Worm (Caenorhabditis elegans) whole organism, mixed stage, embryonic: ENCODE results near the gene cht-3.

Source experiments
- M03D4.4 ChIP-seq: sonication (generic microtip); optimal IDR thresholded peaks from 2 replicates; lab custom pipeline; 2017; ENCODE audit warnings: mild to moderate bottlenecking, missing genetic modification characterization, missing compliant biosample characterization
- bed-3 ChIP-seq: fragments of 200-800 bp; sonication (Bioruptor generic); optimal IDR thresholded peaks from 3 replicates; lab custom pipeline; 2018; ENCODE audit warnings: mild to moderate bottlenecking, missing genetic modification characterization, moderate library complexity, missing compliant biosample characterization
- blmp-1 ChIP-seq: fragments of 150-350 bp; optimal IDR thresholded peaks from 2 replicates; lab custom pipeline; 2014; ENCODE audit warnings: missing biosample characterization, missing genetic modification characterization
- ceh-39 ChIP-seq: fragments of 150-350 bp; optimal IDR thresholded peaks from 2 replicates; lab custom pipeline; 2014; ENCODE audit warnings: missing biosample characterization, missing genetic modification characterization
- ceh-43 ChIP-seq: fragments of 200-800 bp; sonication (Bioruptor generic); optimal IDR thresholded peaks from 2 replicates; lab custom pipeline; 2018; ENCODE audit warnings: mild to moderate bottlenecking, missing genetic modification characterization, moderate library complexity, missing compliant biosample characterization
- ceh-83 ChIP-seq: fragments of 200-800 bp; sonication (Bioruptor generic); optimal IDR thresholded peaks from 2 replicates; lab custom pipeline; 2018; ENCODE audit warnings: mild to moderate bottlenecking, missing genetic modification characterization, missing compliant biosample characterization
- drap-1 ChIP-seq: fragments of 200-800 bp; sonication (Bioruptor generic); optimal IDR thresholded peaks from 3 replicates; lab custom pipeline; 2018; ENCODE audit warnings: mild to moderate bottlenecking, missing genetic modification characterization, missing compliant biosample characterization
- elt-1 ChIP-seq: sonication (generic microtip); optimal IDR thresholded peaks from 2 replicates; lab custom pipeline; 2017; ENCODE audit warnings: missing genetic modification characterization, mild to moderate bottlenecking, missing compliant biosample characterization, antibody characterized with exemption, moderate library complexity, borderline replicate concordance; ENCODE audit not compliant: insufficient read depth
- elt-3 ChIP-seq: fragments of 150-350 bp; optimal IDR thresholded peaks from 2 replicates; lab custom pipeline; 2014; ENCODE audit warnings: missing biosample characterization, missing genetic modification characterization
- ham-2 ChIP-seq: fragments of 200-800 bp; sonication (Bioruptor generic); optimal IDR thresholded peaks from 2 replicates; lab custom pipeline; 2018; ENCODE audit warnings: mild to moderate bottlenecking, missing genetic modification characterization, missing compliant biosample characterization
- hlh-1 ChIP-seq: fragments of 150-350 bp; optimal IDR thresholded peaks from 2 replicates; lab custom pipeline; 2014; ENCODE audit warnings: missing biosample characterization, missing genetic modification reagents, missing genetic modification characterization
- lin-13 ChIP-seq: fragments of 150-350 bp; optimal IDR thresholded peaks from 2 replicates; lab custom pipeline; 2014; ENCODE audit warnings: missing biosample characterization, missing genetic modification characterization
- lin-32 ChIP-seq: fragments of 200-800 bp; sonication (Bioruptor generic); optimal IDR thresholded peaks from 2 replicates; lab custom pipeline; 2018; ENCODE audit warnings: mild to moderate bottlenecking, missing genetic modification characterization, missing compliant biosample characterization
- lsy-2 ChIP-seq: fragments of 150-350 bp; optimal IDR thresholded peaks from 2 replicates; lab custom pipeline; 2014; ENCODE audit warnings: missing biosample characterization, missing genetic modification characterization
- mab-5 ChIP-seq: fragments of 150-350 bp; optimal IDR thresholded peaks from 2 replicates; lab custom pipeline; 2014; ENCODE audit warnings: missing biosample characterization, missing genetic modification characterization
- mep-1 ChIP-seq: fragments of 150-350 bp; optimal IDR thresholded peaks from 2 replicates; lab custom pipeline; 2017; ENCODE audit warnings: missing biosample characterization, missing genetic modification reagents, missing genetic modification characterization, inconsistent platforms
- mls-2 ChIP-seq: sonication (generic microtip); optimal IDR thresholded peaks from 2 replicates; lab custom pipeline; 2016; ENCODE audit warnings: mild to moderate bottlenecking, missing genetic modification characterization, moderate library complexity, missing compliant biosample characterization
- nhr-12 ChIP-seq: fragments of 150-350 bp; optimal IDR thresholded peaks from 2 replicates; lab custom pipeline; 2014; ENCODE audit warnings: missing biosample characterization, missing genetic modification characterization
- nhr-2 ChIP-seq: fragments of 150-350 bp; optimal IDR thresholded peaks from 2 replicates; lab custom pipeline; 2014; ENCODE audit warnings: missing biosample characterization, missing genetic modification characterization
- nhr-237 ChIP-seq: fragments of 150-350 bp; optimal IDR thresholded peaks from 2 replicates; lab custom pipeline; 2014; ENCODE audit warnings: missing biosample characterization, missing genetic modification characterization
- nhr-28 ChIP-seq: fragments of 150-350 bp; optimal IDR thresholded peaks from 2 replicates; lab custom pipeline; 2014; ENCODE audit warnings: missing biosample characterization, missing genetic modification characterization
- nhr-76 ChIP-seq: sonication (generic microtip); optimal IDR thresholded peaks from 2 replicates; lab custom pipeline; 2017; ENCODE audit warnings: missing biosample characterization, missing genetic modification characterization
- pha-4 ChIP-seq: fragments of 150-350 bp; optimal IDR thresholded peaks from 2 replicates; lab custom pipeline; 2018; ENCODE audit warnings: missing biosample characterization, missing genetic modification reagents, missing genetic modification characterization
- snpc-4 ChIP-seq: fragments of 150-350 bp; optimal IDR thresholded peaks from 2 replicates; lab custom pipeline; 2014; ENCODE audit warnings: missing biosample characterization, missing genetic modification characterization
- tbx-8 ChIP-seq: fragments of 200-800 bp; sonication (Bioruptor generic); optimal IDR thresholded peaks from 2 replicates; lab custom pipeline; 2018; ENCODE audit warnings: mild to moderate bottlenecking, missing genetic modification characterization, moderate library complexity, missing compliant biosample characterization
- unc-120 ChIP-seq: sonication (generic microtip); optimal IDR thresholded peaks from 2 replicates; lab custom pipeline; 2017; ENCODE audit warnings: missing genetic modification characterization, missing compliant biosample characterization; ENCODE audit not compliant: poor library complexity, severe bottlenecking
- unc-39 ChIP-seq: fragments of 150-350 bp; optimal IDR thresholded peaks from 2 replicates; lab custom pipeline; 2014; ENCODE audit warnings: missing biosample characterization, missing genetic modification characterization
- unc-62 ChIP-seq: fragments of 150-350 bp; optimal IDR thresholded peaks from 2 replicates; lab custom pipeline; 2014; ENCODE audit warnings: missing biosample characterization, missing genetic modification reagents, missing genetic modification characterization
- zip-8 ChIP-seq: fragments of 150-350 bp; optimal IDR thresholded peaks from 2 replicates; lab custom pipeline; 2014; ENCODE audit warnings: missing biosample characterization, missing genetic modification characterization
- ztf-11 ChIP-seq: fragments of 150-350 bp; optimal IDR thresholded peaks from 2 replicates; lab custom pipeline; 2014; ENCODE audit warnings: missing biosample characterization, missing genetic modification characterization

The cht-3 gene

DNA sequence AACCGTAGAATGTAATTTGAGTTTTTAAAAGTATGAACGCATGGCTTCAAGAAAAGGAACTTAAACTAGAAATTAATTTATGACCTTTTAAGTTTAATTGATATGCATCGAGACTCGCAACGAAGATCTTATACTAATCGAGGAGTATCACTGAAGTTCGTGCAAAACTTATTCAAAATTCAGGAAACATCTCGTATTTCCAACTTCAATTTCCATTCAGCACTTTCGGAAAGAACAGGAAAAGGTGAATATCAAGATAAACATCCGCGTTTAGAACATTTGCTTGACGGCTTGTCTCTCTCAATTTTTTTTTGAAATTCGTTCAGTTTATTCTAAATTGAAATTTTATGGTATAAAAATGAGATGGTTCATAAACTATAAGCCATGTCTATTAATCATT is 38.2 kb upstream of the cht-3 start, which contains the start of gene ZK381.2:
ZK381.2 (plus strand) TSS at position 301 of the 400 bp plus-strand sequence.
- TF ChIP-seq nhr-12 (tag; lab: Kevin White, UChicago) (no peak), nhr-28 (tag; lab: Kevin White, UChicago) (no peak), zip-8 (no peak), unc-120 (tag; lab: Kevin White, UChicago) (no peak), ceh-39 (tag; lab: Kevin White, UChicago) (no peak), lin-32 (GFP tag; lab: Kevin White, UChicago) (no peak), hlh-1 (tag; lab: Kevin White, UChicago) (no peak), ceh-83 (GFP tag; lab: Kevin White, UChicago) (no peak), mls-2 (tag; lab: Kevin White, UChicago) (no peak), nhr-2 (no peak), snpc-4 (tag; lab: Kevin White, UChicago) (no peak), M03D4.4 (no peak), unc-62 (GFP tag; lab: Kevin White, UChicago) (no peak), nhr-237 (tag; lab: Kevin White, UChicago) (no peak), bed-3 (GFP tag; lab: Kevin White, UChicago) (no peak), lsy-2 (tag; lab: Kevin White, UChicago) (no peak), mep-1 (tag; lab: Kevin White, UChicago) (no peak), nhr-76 (no peak)

DNA sequence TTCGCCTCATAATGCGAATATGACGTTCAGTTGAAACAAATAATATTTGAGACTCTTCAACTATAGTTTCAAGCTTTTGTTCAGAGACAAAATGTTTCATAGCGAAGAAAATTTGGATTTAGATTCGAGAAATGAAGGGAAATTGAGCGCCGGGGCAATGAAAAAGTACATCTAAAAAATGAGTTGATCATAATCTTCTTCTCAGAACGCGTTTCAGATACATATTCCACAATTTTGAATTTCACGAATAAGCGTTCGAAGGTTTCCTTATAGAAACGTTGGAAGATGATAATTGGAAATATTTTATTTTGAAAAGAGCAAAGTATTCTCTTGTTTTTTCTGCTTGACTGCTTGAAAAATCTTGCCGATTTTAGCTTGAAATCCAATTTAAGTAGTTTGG is 33.2 kb upstream of the cht-3 start, which contains the start of gene ZK381.8:
ZK381.8 (minus strand) TSS at position 101 of the 400 bp plus-strand sequence.
- TF ChIP-seq nhr-76 (no peak), hlh-1 (tag; lab: Kevin White, UChicago) (no peak), nhr-28 (tag; lab: Kevin White, UChicago) (no peak), drap-1 (GFP tag; lab: Kevin White, UChicago) (no peak), mls-2 (tag; lab: Kevin White, UChicago) (no peak), lin-13 (no peak), M03D4.4 (no peak)
- TF ChIP-seq, all 35 proteins: peak for 0

DNA sequence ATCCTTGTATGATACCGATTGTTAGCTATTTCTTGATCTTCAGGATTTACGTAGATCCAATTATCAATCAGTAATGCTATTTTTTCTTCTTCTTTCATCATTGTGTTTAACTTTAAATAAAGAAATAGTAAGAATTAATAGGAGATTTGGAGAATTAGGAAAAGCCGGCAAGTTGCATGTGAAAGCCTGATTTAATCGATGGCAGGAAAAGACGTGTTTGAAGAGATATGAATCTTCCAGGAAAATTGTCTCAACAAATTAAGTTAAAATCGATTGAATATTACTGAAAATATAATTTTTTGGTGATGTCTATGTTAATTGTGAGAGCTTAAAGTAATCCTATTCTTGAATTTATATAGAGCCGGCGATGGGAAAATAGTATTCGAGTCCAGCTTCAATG is 32.2 kb upstream of the cht-3 start, which contains the start of gene ZK381.62:
ZK381.62 (minus strand) TSS at position 101 of the 400 bp plus-strand sequence.
- no peak for TF ChIP-seq unc-39 (tag; lab: Kevin White, UChicago)
- no peak for TF ChIP-seq mls-2 (tag; lab: Kevin White, UChicago)
- TF ChIP-seq ceh-83 (GFP tag; lab: Kevin White, UChicago), result no peak
- TF ChIP-seq nhr-28 (tag; lab: Kevin White, UChicago), result no peak
- TF ChIP-seq ztf-11 (tag; lab: Kevin White, UChicago), result no peak
- TF ChIP-seq lsy-2 (tag; lab: Kevin White, UChicago), result no peak
- no peak for TF ChIP-seq ceh-39 (tag; lab: Kevin White, UChicago)
- TF ChIP-seq hlh-1 (tag; lab: Kevin White, UChicago), result no peak
- TF ChIP-seq bed-3 (GFP tag; lab: Kevin White, UChicago), result no peak
- no peak for TF ChIP-seq ham-2 (GFP tag; lab: Kevin White, UChicago)

DNA sequence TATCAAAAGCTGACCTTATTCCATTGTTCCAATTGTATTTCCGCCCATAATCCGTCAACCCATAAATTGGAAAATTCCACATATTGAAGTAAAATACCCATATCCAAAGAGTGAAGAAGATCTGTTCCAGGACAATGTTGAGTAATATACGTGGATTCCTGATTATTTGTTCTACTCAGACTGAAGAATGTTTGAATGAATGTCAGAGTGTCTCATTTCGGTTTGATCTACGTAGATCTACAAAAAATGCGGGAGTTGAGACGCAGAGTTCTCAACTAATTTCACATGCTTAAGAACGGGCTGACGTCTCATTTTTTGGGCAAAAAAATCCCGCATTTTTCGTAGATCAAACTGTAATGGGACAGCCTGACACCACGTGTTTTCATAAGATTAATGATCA is 31.0 kb upstream of the cht-3 start, which contains the start of gene nhr-249:
nhr-249 (minus strand) TSS at position 101 of the 400 bp plus-strand sequence.
- TF ChIP-seq nhr-28 (tag; lab: Kevin White, UChicago) (no peak), pha-4 (no peak), blmp-1 (no peak), elt-3 (no peak), ceh-39 (tag; lab: Kevin White, UChicago) (no peak), unc-39 (tag; lab: Kevin White, UChicago) (no peak), ham-2 (GFP tag; lab: Kevin White, UChicago) (no peak), ceh-43 (GFP tag; lab: Kevin White, UChicago) (no peak), mep-1 (tag; lab: Kevin White, UChicago) (no peak), drap-1 (GFP tag; lab: Kevin White, UChicago) (no peak), mab-5 (no peak), zip-8 (no peak), M03D4.4 (no peak), nhr-2 (no peak), elt-1 (tag; lab: Kevin White, UChicago) (no peak), unc-62 (GFP tag; lab: Kevin White, UChicago) (no peak), nhr-237 (tag; lab: Kevin White, UChicago) (no peak)
- TF ChIP-seq, all 35 proteins: peak for 0

DNA sequence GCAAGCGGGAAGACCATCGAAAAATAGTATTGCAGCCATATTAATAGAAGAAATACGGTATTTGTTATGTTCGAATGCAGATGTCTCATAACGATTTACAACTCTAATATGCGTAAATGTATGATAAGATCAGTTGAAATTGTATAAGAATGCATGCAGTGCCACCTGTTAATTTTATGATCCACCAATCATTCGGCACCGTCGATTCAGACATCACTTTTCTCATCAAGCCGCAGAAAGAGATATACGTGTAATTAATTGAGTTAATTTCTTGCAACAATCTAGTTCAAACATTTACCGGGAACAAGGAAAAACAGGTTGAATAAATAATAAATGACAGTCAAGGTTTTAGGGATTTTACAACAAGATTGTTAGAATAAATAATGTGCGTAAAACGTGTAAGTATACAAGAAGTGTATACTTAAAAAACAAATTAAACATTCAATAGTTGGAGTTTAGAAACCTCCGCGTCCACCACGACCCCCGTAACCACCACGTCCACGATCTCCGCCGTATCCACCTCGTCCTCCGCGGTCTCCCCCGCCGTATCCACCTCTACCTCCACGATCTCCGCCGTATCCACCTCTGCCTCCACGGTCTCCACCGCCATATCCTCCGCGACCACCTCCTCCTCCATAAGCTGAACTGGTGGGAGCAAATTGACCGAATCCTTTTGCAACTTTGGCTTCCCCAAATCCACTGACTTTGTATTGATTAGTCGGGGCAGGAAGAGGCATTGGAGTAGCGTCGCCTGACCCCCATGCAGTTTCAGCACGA is 29.1 kb upstream of the cht-3 start:
- no peak for TF ChIP-seq mls-2 (tag; lab: Kevin White, UChicago)
- TF ChIP-seq bed-3 (GFP tag; lab: Kevin White, UChicago), result no peak
- no peak for TF ChIP-seq nhr-76
- TF ChIP-seq unc-39 (tag; lab: Kevin White, UChicago), result no peak
- no peak for TF ChIP-seq tbx-8 (GFP tag; lab: Kevin White, UChicago)
- TF ChIP-seq ztf-11 (tag; lab: Kevin White, UChicago), result no peak
- TF ChIP-seq blmp-1, result no peak
- no peak for TF ChIP-seq lsy-2 (tag; lab: Kevin White, UChicago)
- TF ChIP-seq hlh-1 (tag; lab: Kevin White, UChicago), result no peak
